Worm (Caenorhabditis elegans): ENCODE measurements around the gene Y32G9A.12.

Y32G9A.12 gene

DNA sequence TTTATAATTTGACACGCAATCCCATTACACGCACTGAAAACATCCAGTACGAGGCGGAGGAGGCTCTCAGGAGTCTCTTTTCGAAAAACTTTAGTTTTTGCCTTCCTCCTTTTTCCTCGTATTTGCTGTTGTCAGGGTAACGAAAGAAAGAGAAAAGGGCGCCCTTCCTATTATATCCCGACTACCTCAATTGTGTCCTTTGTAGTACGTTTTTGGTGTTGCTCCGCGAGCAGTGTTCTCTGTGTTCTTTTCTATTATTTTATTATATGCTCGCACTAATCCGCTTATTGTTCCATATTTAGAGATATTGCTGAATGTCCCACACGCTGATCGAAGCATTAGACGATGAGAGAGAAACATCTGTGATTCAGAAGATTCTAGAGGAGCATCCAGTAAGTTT, 24.5 kb downstream of the Y32G9A.12 start, which contains the start of gene nphp-2:
nphp-2 (plus strand) TSS at position 301 of the 400 bp plus-strand sequence.
- TF ChIP-seq Y79H2A.3 (GFP tag; conservative IDR thresholded peaks at IDR 0.05) (no peak), snpc-4 (GFP tag; optimal IDR thresholded peaks at IDR 0.05) (no peak), snpc-4 (tag; optimal IDR thresholded peaks at IDR 0.05) (no peak), nhr-27 (tag; optimal IDR thresholded peaks at IDR 0.05) (no peak), nfyb-1 (GFP tag; IDR thresholded peaks at IDR 0.05) (no peak), attf-6 (GFP tag; IDR thresholded peaks at IDR 0.05) (no peak), ZK185.1 (tag; optimal IDR thresholded peaks at IDR 0.05; ENCODE audit: poor library complexity, severe bottlenecking) (no peak), die-1 (tag; optimal IDR thresholded peaks at IDR 0.05) (no peak), Y53F4B.3 (GFP tag; IDR thresholded peaks at IDR 0.05) (no peak), chd-7 (tag; optimal IDR thresholded peaks at IDR 0.05) (no peak), ztf-6 (GFP tag; IDR thresholded peaks at IDR 0.05) (no peak), pbrm-1 (GFP tag; IDR thresholded peaks at IDR 0.05) (no peak), F10E7.11 (tag; optimal IDR thresholded peaks at IDR 0.05) (no peak), F55B11.4 (tag; optimal IDR thresholded peaks at IDR 0.05; ENCODE audit: borderline replicate concordance, insufficient read depth) (no peak), ztf-3 (GFP tag; optimal IDR thresholded peaks at IDR 0.05) (no peak), C17E4.6 (GFP tag; IDR thresholded peaks at IDR 0.05) (no peak), hmg-20 (GFP tag; IDR thresholded peaks at IDR 0.05) (no peak), Y56A3A.18 (GFP tag; IDR thresholded peaks at IDR 0.05) (no peak), ceh-27 (GFP tag; optimal IDR thresholded peaks at IDR 0.05) (no peak)

DNA sequence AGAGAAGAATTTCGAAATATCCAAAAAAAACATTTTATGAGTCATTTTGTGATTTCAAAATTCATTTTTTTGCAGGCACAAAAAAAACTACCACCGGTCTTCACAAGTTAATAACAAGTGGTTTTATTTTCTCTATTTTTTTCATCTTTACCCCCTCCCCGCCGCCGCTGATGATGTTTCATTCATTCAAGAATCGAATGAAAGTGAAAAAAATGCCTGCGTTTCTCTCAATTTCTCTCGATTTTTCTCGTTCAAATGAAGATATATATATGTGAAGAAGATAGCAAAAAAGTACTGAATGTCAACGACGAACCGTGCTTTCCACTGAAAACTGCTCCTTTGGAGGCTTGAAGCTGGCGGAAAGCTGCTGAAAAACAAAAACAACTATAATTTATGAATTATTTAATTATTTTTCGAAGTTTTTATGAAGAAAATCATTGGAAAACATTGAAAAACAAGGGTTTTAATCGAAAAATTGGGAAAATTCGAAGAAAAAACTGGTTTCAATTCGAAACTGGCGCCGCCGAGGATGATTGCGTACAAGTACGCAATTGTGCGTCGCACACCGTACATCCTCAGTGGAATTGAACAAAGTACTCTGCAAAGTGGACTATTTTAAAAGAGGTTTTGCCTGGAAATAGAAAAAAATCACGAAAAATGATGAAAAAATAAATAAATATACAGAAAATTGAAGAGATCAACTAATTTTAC, 27.3 kb downstream of the Y32G9A.12 start, which contains the start of gene zig-11:
zig-11 (minus strand) TSS at position 373 of the 711 bp plus-strand sequence.
- TF ChIP-seq F33H1.4 (GFP tag; IDR thresholded peaks at IDR 0.05) (no peak), tbx-9 (tag; optimal IDR thresholded peaks at IDR 0.05; ENCODE audit: borderline replicate concordance) (no peak), cebp-1 (GFP tag; IDR thresholded peaks at IDR 0.05) (no peak), cebp-1 (tag; optimal IDR thresholded peaks at IDR 0.05) (peak; percentile 53), lsl-1 (GFP tag; optimal IDR thresholded peaks at IDR 0.05) (peak; percentile 16), lin-54 (GFP tag; optimal IDR thresholded peaks at IDR 0.05) (peak; percentile 61), efl-1 (GFP tag; optimal IDR thresholded peaks at IDR 0.05) (peak; percentile 69), lin-35 (GFP tag; optimal IDR thresholded peaks at IDR 0.05) (peak in 1 of 3 experiments; percentile 32), F23B12.7 (tag; optimal IDR thresholded peaks at IDR 0.05; ENCODE audit: insufficient read depth) (peak; percentile 13)

DNA sequence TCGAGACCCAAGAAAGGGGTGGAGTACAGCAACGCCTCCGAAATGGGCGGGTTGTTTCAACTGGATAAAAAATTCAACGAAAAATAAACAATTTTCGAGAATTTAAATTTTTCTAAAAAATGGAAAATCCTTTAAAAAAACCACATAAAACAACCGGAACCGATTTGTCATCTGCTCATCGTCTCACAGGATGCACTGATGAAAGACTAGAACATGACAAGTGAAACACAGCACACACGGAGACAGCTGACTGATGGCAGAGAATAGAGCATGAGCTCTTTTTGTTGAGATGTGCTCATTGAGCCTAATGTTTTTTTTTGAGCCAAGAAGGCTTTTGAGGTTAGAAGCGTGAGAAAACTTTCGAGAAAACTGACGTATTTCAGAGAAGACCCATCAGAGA, 30.0 kb downstream of the Y32G9A.12 start:
- TF ChIP-seq cebp-1 (GFP tag; IDR thresholded peaks at IDR 0.05) = no peak
- peak; percentile 26 for TF ChIP-seq cebp-1 (tag; optimal IDR thresholded peaks at IDR 0.05)
- no peak for TF ChIP-seq snpc-1.1 (tag; optimal IDR thresholded peaks at IDR 0.05; ENCODE audit: insufficient read depth)

DNA sequence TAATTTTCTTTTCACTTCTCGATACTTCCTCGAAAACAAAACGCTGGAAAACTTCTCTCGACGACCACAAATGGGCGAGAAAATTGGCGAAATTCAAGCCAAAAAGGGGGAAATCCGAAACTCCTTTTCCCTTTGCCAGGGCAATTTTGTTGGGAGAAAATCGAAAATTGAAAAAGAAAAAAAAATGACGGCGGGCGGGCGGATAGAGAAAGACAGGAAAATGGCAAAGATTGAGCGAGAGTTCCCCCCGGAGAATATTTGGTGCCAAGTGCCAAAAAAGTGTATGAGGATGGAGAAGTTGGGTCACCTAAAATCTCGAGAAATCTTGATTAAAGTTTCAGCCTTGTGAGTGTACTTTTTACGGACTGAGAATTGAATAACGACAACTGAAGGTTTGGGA, 31.7 kb downstream of the Y32G9A.12 start:
- TF ChIP-seq repo-1 (tag; optimal IDR thresholded peaks at IDR 0.05) (no peak), zim-3 (tag; optimal IDR thresholded peaks at IDR 0.05) (no peak), zfh-2 (GFP tag; conservative IDR thresholded peaks at IDR 0.05) (peak; percentile 34; the same call in 1 of the 2 replicates)

Data from whole organism, young adult.